Worm (Caenorhabditis elegans): ENCODE data around the gene ptr-22.

DNA sequence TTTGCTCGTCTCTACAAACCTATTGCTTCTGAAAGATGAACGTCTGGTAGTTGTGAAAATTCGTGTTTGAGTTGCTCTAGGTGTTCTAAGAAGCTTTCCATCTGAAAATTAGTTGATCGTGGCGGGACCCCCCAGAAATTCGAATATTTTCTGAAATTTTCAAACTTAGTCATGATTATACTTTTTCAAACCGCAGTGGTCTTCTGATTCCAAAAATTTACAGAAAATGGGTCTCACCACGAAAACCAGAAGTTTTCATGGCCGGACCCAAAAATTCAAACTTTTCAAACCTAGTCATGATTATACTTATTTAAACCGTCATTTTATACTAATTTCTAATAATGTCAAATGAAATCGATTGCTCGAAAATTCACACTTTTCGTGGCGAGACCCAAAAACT is 28.9 kb upstream of the ptr-22 start, which contains the start of gene ztf-20:
- TF ChIP-seq nhr-23 (tag; optimal IDR thresholded peaks at IDR 0.05) (no peak), snpc-4 (tag; optimal IDR thresholded peaks at IDR 0.05) (no peak), lin-13 (GFP tag; optimal IDR thresholded peaks at IDR 0.05) (no peak), dmd-4 (tag; optimal IDR thresholded peaks at IDR 0.05) (no peak)
